Worm (Caenorhabditis elegans) whole organism, L1 larva: Measurements from ENCODE around the gene sand-1.
A peak's percentile ranks its signal among the peaks of the same experiment; 100 is the strongest.

Experiments used
- C04F5.9 ChIP-seq: sonication (generic microtip); optimal IDR thresholded peaks from 2 replicates; lab custom pipeline; 2016; ENCODE audit warnings: missing genetic modification characterization, missing compliant biosample characterization
- C34B4.2 ChIP-seq: sonication (generic microtip); optimal IDR thresholded peaks from 2 replicates; lab custom pipeline; 2017; ENCODE audit warnings: mild to moderate bottlenecking, missing genetic modification characterization, missing compliant biosample characterization
- F16B12.6 ChIP-seq: fragments of 150-350 bp; optimal IDR thresholded peaks from 2 replicates; lab custom pipeline; 2014; ENCODE audit warnings: missing biosample characterization, missing genetic modification characterization
- aha-1 ChIP-seq: fragments of 150-350 bp; optimal IDR thresholded peaks from 2 replicates; lab custom pipeline; 2014; ENCODE audit warnings: missing biosample characterization, missing genetic modification characterization
- aly-2 ChIP-seq: fragments of 150-350 bp; optimal IDR thresholded peaks from 2 replicates; lab custom pipeline; 2014; ENCODE audit warnings: missing biosample characterization, missing genetic modification characterization
- ama-1 ChIP-seq: fragments of 150-350 bp; optimal IDR thresholded peaks from 2 replicates; lab custom pipeline; 2014
- ceh-8 ChIP-seq: fragments of 200-800 bp; sonication (Bioruptor generic); optimal IDR thresholded peaks from 2 replicates; lab custom pipeline; 2018; ENCODE audit warnings: mild to moderate bottlenecking, missing genetic modification characterization, moderate library complexity, missing compliant biosample characterization
- ceh-82 ChIP-seq, 3 experiments: fragments of 150-350 bp in 1 of 3; sonication (generic microtip) in 2 of 3; optimal IDR thresholded peaks; 2 replicates each; lab custom pipeline; 2014 to 2017; ENCODE audit warnings: missing biosample characterization in 3 of 3, missing genetic modification characterization in 3 of 3
- ceh-88 ChIP-seq: fragments of 200-800 bp; sonication (Bioruptor generic); IDR thresholded peaks from 2 replicates; pipeline ENCODE4 v1.3.6; 2022; ENCODE audit warnings: missing genetic modification characterization, missing compliant biosample characterization
- ceh-90 ChIP-seq: sonication (generic microtip); optimal IDR thresholded peaks from 2 replicates; lab custom pipeline; 2016; ENCODE audit warnings: missing genetic modification characterization, missing compliant biosample characterization
- efl-1 ChIP-seq, 4 experiments: fragments of 150-350 bp; optimal IDR thresholded peaks in 3 of 4; peaks in 1 of 4; 1 replicate in 1 of 4; 2 replicates in 3 of 4; lab custom pipeline; 2014; ENCODE audit warnings: missing biosample characterization in 2 of 4, missing genetic modification characterization in 2 of 4, missing genetic modification reagents in 2 of 4
- egl-27 ChIP-seq, 2 experiments: fragments of 150-350 bp in 1 of 2; sonication (generic microtip); optimal IDR thresholded peaks; 3 replicates each; lab custom pipeline; 2017 to 2018; ENCODE audit warnings: missing biosample characterization in 2 of 2, missing genetic modification characterization in 2 of 2, missing genetic modification reagents in 2 of 2
- elt-2 ChIP-seq: sonication (generic microtip); optimal IDR thresholded peaks from 2 replicates; lab custom pipeline; 2016; ENCODE audit warnings: missing genetic modification characterization, mild to moderate bottlenecking, inconsistent platforms, missing compliant biosample characterization, missing genetic modification reagents
- fkh-8 ChIP-seq: sonication (generic microtip); optimal IDR thresholded peaks from 2 replicates; lab custom pipeline; 2016; ENCODE audit warnings: mild to moderate bottlenecking, missing genetic modification characterization, missing compliant biosample characterization
- fos-1 ChIP-seq: fragments of 150-350 bp; optimal IDR thresholded peaks from 2 replicates; lab custom pipeline; 2014; ENCODE audit warnings: missing biosample characterization, missing genetic modification characterization
- grh-1 ChIP-seq: fragments of 200-800 bp; sonication (Bioruptor generic); IDR thresholded peaks from 2 replicates; pipeline ENCODE4 v1.3.6; 2022; ENCODE audit warnings: missing genetic modification reagents, missing genetic modification characterization, missing compliant biosample characterization
- hlh-17 ChIP-seq: fragments of 200-800 bp; sonication (Bioruptor generic); optimal IDR thresholded peaks from 2 replicates; lab custom pipeline; 2018; ENCODE audit warnings: missing genetic modification characterization, mild to moderate bottlenecking, missing compliant biosample characterization, moderate library complexity, borderline replicate concordance
- irx-1 ChIP-seq: sonication (generic microtip); optimal IDR thresholded peaks from 2 replicates; lab custom pipeline; 2016; ENCODE audit warnings: missing genetic modification characterization, missing compliant biosample characterization
- lin-13 ChIP-seq: fragments of 150-350 bp; optimal IDR thresholded peaks from 2 replicates; lab custom pipeline; 2014; ENCODE audit warnings: missing biosample characterization, missing genetic modification reagents, missing genetic modification characterization
- lin-14 ChIP-seq: fragments of 200-800 bp; sonication (Bioruptor generic); optimal IDR thresholded peaks from 2 replicates; lab custom pipeline; 2018; ENCODE audit warnings: mild to moderate bottlenecking, missing genetic modification characterization, moderate library complexity, missing compliant biosample characterization
- lin-15B ChIP-seq: fragments of 150-350 bp; sonication (generic microtip); optimal IDR thresholded peaks from 3 replicates; lab custom pipeline; 2014; ENCODE audit warnings: missing biosample characterization, missing genetic modification characterization
- mef-2 ChIP-seq: fragments of 150-350 bp; optimal IDR thresholded peaks from 2 replicates; lab custom pipeline; 2014; ENCODE audit warnings: missing biosample characterization, missing genetic modification characterization
- nhr-12 ChIP-seq: sonication (generic microtip); optimal IDR thresholded peaks from 2 replicates; lab custom pipeline; 2017; ENCODE audit warnings: missing biosample characterization, missing genetic modification characterization
- nhr-20 ChIP-seq: sonication (generic microtip); optimal IDR thresholded peaks from 2 replicates; lab custom pipeline; 2016; ENCODE audit warnings: mild to moderate bottlenecking, missing genetic modification characterization, missing compliant biosample characterization
- nhr-47 ChIP-seq: sonication (generic microtip); optimal IDR thresholded peaks from 2 replicates; lab custom pipeline; 2016; ENCODE audit warnings: mild to moderate bottlenecking, missing genetic modification characterization, moderate library complexity, missing compliant biosample characterization
- nhr-76 ChIP-seq: sonication (generic microtip); optimal IDR thresholded peaks from 2 replicates; lab custom pipeline; 2017; ENCODE audit warnings: missing biosample characterization, missing genetic modification characterization
- nhr-90 ChIP-seq: sonication (generic microtip); optimal IDR thresholded peaks from 2 replicates; lab custom pipeline; 2016; ENCODE audit warnings: mild to moderate bottlenecking, missing genetic modification characterization, missing compliant biosample characterization; ENCODE audit not compliant: poor library complexity
- pqm-1 ChIP-seq: sonication (generic microtip); optimal IDR thresholded peaks from 3 replicates; lab custom pipeline; 2017; ENCODE audit warnings: missing biosample characterization, missing genetic modification characterization
- sptf-1 ChIP-seq: fragments of 150-350 bp; optimal IDR thresholded peaks from 2 replicates; lab custom pipeline; 2014; ENCODE audit warnings: missing biosample characterization, missing genetic modification characterization
- sup-37 ChIP-seq: fragments of 200-800 bp; sonication (Bioruptor generic); optimal IDR thresholded peaks from 2 replicates; lab custom pipeline; 2018; ENCODE audit warnings: mild to moderate bottlenecking, missing genetic modification characterization, missing compliant biosample characterization
- swsn-7 ChIP-seq: sonication (generic microtip); optimal IDR thresholded peaks from 2 replicates; lab custom pipeline; 2016; ENCODE audit warnings: missing genetic modification characterization, missing compliant biosample characterization
- unc-130 ChIP-seq: fragments of 150-350 bp; optimal IDR thresholded peaks from 2 replicates; lab custom pipeline; 2017; ENCODE audit warnings: missing biosample characterization, missing genetic modification characterization, inconsistent platforms
- unc-98 ChIP-seq: fragments of 200-800 bp; sonication (Bioruptor generic); IDR thresholded peaks from 2 replicates; pipeline ENCODE4 v1.3.6; 2022; ENCODE audit warnings: missing genetic modification characterization, missing compliant biosample characterization
- ztf-11 ChIP-seq, 2 experiments: sonication (generic microtip); optimal IDR thresholded peaks; 2 replicates each; lab custom pipeline; 2016 to 2017; ENCODE audit warnings: missing genetic modification characterization in 2 of 2, missing biosample characterization in 1 of 2, missing compliant biosample characterization in 1 of 2
- ztf-4 ChIP-seq: fragments of 150-350 bp; optimal IDR thresholded peaks from 2 replicates; lab custom pipeline; 2014; ENCODE audit warnings: missing biosample characterization, missing genetic modification characterization

Gene sand-1

ce11 chrIV:5370914-5371313, 4.2 kb downstream of the sand-1 start:
- TF ChIP-seq ceh-88 (GFP tag; lab: Robert Waterston, UW) (no peak), fos-1 (no peak), unc-98 (GFP tag; lab: Robert Waterston, UW) (no peak), irx-1 (tag; lab: Kevin White, UChicago) (no peak), ceh-82 (tag; optimal IDR thresholded peaks at IDR 0.05; lab: Kevin White, UChicago) (no peak), lin-15B (no peak), lin-13 (GFP tag; lab: Kevin White, UChicago) (no peak)

ce11 chrIV:5374321-5374720, 7.7 kb downstream of the sand-1 start:
- TF ChIP-seq ceh-88 (GFP tag; lab: Robert Waterston, UW) (no peak), efl-1 (optimal IDR thresholded peaks at IDR 0.05; lab: Kevin White, UChicago) (no peak), efl-1 (GFP tag; optimal IDR thresholded peaks at IDR 0.05 in 1 of 2; lab: Kevin White, UChicago) (no peak), nhr-47 (tag; lab: Kevin White, UChicago) (no peak), nhr-20 (no peak), ceh-8 (GFP tag; lab: Kevin White, UChicago) (no peak), aha-1 (tag; lab: Kevin White, UChicago) (no peak)

DNA sequence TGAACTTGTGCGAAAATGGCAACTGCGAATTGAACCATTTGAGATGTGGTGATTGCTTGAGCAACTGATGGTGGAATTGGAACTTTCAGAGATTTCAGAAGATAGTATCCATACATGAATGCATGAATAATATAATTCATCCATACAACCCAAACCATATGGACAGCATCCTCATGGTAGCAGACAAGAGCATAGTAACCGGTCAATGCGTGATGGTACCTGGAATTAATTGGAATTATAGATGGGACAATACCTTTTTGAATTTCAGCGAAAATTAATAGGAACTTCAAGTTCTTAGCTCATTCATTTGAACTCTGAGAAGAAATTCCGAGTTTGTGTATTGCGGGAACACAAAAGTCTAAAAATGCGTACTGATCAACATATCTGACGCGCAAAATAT, 8.3 kb downstream of the sand-1 start:
- TF ChIP-seq grh-1 (GFP tag; lab: Robert Waterston, UW) (no peak), egl-27 (tag; optimal IDR thresholded peaks at IDR 0.05; lab: Kevin White, UChicago) (no peak), efl-1 (optimal IDR thresholded peaks at IDR 0.05; lab: Kevin White, UChicago) (no peak), efl-1 (GFP tag; optimal IDR thresholded peaks at IDR 0.05 in 1 of 2; lab: Kevin White, UChicago) (no peak), hlh-17 (no peak), ztf-4 (no peak), lin-15B (no peak)

DNA sequence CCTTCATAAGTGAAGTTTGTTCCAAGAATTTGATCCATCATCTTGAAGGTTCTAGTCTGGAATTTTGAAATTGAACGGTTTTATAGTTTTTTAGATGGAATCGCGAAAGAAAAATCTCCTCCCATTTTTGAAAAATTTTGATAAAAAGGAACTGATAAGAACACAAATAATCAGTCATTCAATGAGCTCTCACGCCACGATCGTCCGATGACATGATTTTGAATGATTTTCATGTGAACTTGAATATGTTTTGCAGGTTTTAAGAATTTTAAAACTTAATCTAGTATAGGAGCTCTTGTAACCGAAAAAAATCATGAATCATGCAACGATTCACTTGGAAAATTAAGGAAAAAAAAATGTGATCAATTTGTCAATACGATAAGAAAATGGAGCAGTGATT, 10.4 kb downstream of the sand-1 start, which contains the start of gene elo-5:
elo-5 (minus strand) TSS at position 56 of the 400 bp plus-strand sequence.
- no peak for TF ChIP-seq C04F5.9
- no peak for TF ChIP-seq fkh-8 (tag; lab: Kevin White, UChicago)
- no peak for TF ChIP-seq ceh-90 (tag; lab: Kevin White, UChicago)
- peak; percentile 55 for TF ChIP-seq elt-2
- TF ChIP-seq F16B12.6 = no peak

- peak; percentile 61 for TF ChIP-seq elt-2
- no peak for TF ChIP-seq nhr-12 (tag; lab: Kevin White, UChicago)
- TF ChIP-seq, all 84 proteins: peak for 1
Observed at ce11 chrIV:5380140-5380539, 13.5 kb downstream of the sand-1 start.

DNA sequence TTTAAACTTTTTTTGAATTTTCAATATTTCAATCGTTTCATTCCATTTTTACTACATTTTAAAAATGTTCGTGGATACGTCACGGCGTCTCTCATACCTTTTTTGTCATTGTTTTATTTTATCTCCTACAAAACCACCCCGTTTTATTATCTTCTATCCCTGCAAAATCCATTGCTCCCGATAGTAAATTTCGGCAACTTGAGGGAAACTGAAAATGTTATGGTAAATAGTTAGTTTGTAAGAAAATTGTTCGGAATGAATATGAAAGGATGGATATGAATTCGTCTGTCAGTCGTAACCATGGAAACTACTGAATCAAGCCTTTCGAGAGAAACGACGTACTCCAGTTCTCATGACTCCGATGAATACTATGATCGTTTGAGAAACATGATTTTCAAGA, 14.7 kb downstream of the sand-1 start, which contains the start of gene F41H10.2:
F41H10.2 (plus strand) TSS at position 301 of the 400 bp plus-strand sequence.
- TF ChIP-seq ceh-82 (tag; optimal IDR thresholded peaks at IDR 0.05; lab: Kevin White, UChicago) (no peak), efl-1 (optimal IDR thresholded peaks at IDR 0.05; lab: Kevin White, UChicago) (no peak), efl-1 (GFP tag; optimal IDR thresholded peaks at IDR 0.05 in 1 of 2; lab: Kevin White, UChicago) (peak in 1 of 2 experiments; percentile 82)

DNA sequence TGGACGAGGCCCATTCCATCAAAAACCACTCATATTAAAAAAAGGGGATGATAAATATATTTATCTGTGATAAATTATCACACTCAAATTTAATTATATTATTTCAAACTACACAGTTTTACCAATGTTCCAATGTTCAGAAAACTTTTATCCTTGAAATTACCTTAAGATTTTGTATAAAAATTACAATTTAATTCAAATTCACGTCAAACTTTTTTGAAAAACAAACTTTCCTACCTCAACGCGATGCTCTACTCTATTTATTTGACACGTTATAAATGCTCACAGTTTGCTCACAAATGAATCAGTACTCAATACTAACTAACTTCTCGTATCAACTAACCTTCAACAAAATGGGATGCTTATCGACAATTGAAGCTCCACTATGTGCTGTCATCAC, 15.9 kb downstream of the sand-1 start, which contains the start of gene F41H10.1:
F41H10.1 (plus strand) TSS at position 301 of the 400 bp plus-strand sequence.
- TF ChIP-seq pqm-1 (tag; lab: Kevin White, UChicago) = no peak
- no peak for TF ChIP-seq nhr-12 (tag; lab: Kevin White, UChicago)
- no peak for TF ChIP-seq aha-1 (tag; lab: Kevin White, UChicago)
- no peak for TF ChIP-seq C04F5.9
- no peak for TF ChIP-seq F16B12.6
- TF ChIP-seq sup-37 (GFP tag; lab: Kevin White, UChicago) = no peak
- TF ChIP-seq aly-2 = no peak
- TF ChIP-seq grh-1 (GFP tag; lab: Robert Waterston, UW) = no peak
- no peak for TF ChIP-seq irx-1 (tag; lab: Kevin White, UChicago)
- no peak for TF ChIP-seq mef-2

DNA sequence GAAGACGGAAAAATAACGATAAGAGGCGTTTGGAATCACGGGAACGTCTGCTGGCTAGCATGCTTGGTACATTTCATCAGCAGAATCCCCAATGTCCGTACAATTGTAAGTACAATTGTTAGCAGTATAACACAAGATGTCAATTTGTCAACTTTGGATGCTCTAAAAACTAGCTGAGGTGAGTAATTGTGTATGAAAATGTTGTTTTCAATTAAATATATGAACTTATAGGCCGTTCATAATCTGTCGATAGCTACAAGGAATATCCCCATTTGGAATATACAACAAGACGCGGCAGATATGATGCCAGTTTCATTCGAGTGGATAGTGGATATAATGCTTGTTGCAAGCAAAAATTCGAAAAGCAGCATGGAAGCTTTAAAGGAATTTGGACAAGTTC, 18.4 kb downstream of the sand-1 start, which contains the start of gene F41H10.12:
F41H10.12 (plus strand) TSS at position 301 of the 400 bp plus-strand sequence.
- no peak for TF ChIP-seq lin-14
- TF ChIP-seq ztf-11 (tag; optimal IDR thresholded peaks at IDR 0.05; lab: Kevin White, UChicago) = no peak
- no peak for TF ChIP-seq C34B4.2 (tag; lab: Kevin White, UChicago)
- no peak for TF ChIP-seq grh-1 (GFP tag; lab: Robert Waterston, UW)
- no peak for TF ChIP-seq sptf-1 (tag; lab: Kevin White, UChicago)
- no peak for TF ChIP-seq unc-130 (tag; lab: Kevin White, UChicago)
- no peak for TF ChIP-seq nhr-90 (tag; lab: Kevin White, UChicago)
- TF ChIP-seq pqm-1 (tag; lab: Kevin White, UChicago) = no peak
- no peak for TF ChIP-seq nhr-76 (tag; lab: Kevin White, UChicago)
- TF ChIP-seq ama-1 (lab: Kevin White, UChicago) = no peak
- no peak for TF ChIP-seq swsn-7 (tag; lab: Kevin White, UChicago)
